Worm (Caenorhabditis elegans) whole organism, L2 larva: ENCODE results near the gene msp-38.
A peak's percentile ranks its signal among the peaks of the same experiment; 100 is the strongest.

Experiments
- C34F6.9 ChIP-seq: fragments of 150-350 bp; optimal IDR thresholded peaks from 2 replicates; lab custom pipeline; 2014; ENCODE audit warnings: missing biosample characterization, missing genetic modification characterization
- F13H6.1 ChIP-seq: sonication (generic microtip); optimal IDR thresholded peaks from 2 replicates; lab custom pipeline; 2016; ENCODE audit warnings: missing genetic modification characterization, missing compliant biosample characterization
- R02D3.7 ChIP-seq: fragments of 150-350 bp; optimal IDR thresholded peaks from 2 replicates; lab custom pipeline; 2014; ENCODE audit warnings: missing biosample characterization, missing genetic modification characterization
- ZK546.5 ChIP-seq: sonication (generic microtip); optimal IDR thresholded peaks from 2 replicates; lab custom pipeline; 2017; ENCODE audit warnings: missing biosample characterization, missing genetic modification characterization
- alr-1 ChIP-seq: fragments of 150-350 bp; optimal IDR thresholded peaks from 2 replicates; lab custom pipeline; 2014; ENCODE audit warnings: missing biosample characterization, missing genetic modification characterization
- aly-2 ChIP-seq: fragments of 150-350 bp; optimal IDR thresholded peaks from 2 replicates; lab custom pipeline; 2014; ENCODE audit warnings: missing biosample characterization, missing genetic modification characterization
- ama-1 ChIP-seq: fragments of 150-350 bp; optimal IDR thresholded peaks from 2 replicates; lab custom pipeline; 2018; ENCODE audit warnings: inconsistent platforms
- blmp-1 ChIP-seq: sonication (generic microtip); optimal IDR thresholded peaks from 2 replicates; lab custom pipeline; 2017; ENCODE audit warnings: missing genetic modification characterization, mild to moderate bottlenecking, missing compliant biosample characterization, antibody characterized with exemption, moderate library complexity; ENCODE audit not compliant: insufficient read depth
- ceh-16 ChIP-seq: fragments of 150-350 bp; optimal IDR thresholded peaks from 2 replicates; lab custom pipeline; 2014; ENCODE audit warnings: missing biosample characterization, missing genetic modification characterization
- ceh-82 ChIP-seq: fragments of 150-350 bp; optimal IDR thresholded peaks from 2 replicates; lab custom pipeline; 2014; ENCODE audit warnings: missing biosample characterization, missing genetic modification characterization
- crh-2 ChIP-seq: sonication (generic microtip); optimal IDR thresholded peaks from 2 replicates; lab custom pipeline; 2017; ENCODE audit warnings: missing biosample characterization, missing genetic modification characterization
- dmd-4 ChIP-seq: sonication (generic microtip); optimal IDR thresholded peaks from 2 replicates; lab custom pipeline; 2017; ENCODE audit warnings: missing biosample characterization, missing genetic modification characterization
- egl-27 ChIP-seq: sonication (generic microtip); optimal IDR thresholded peaks from 3 replicates; lab custom pipeline; 2017; ENCODE audit warnings: missing biosample characterization, missing genetic modification reagents, missing genetic modification characterization
- elt-1 ChIP-seq: fragments of 150-350 bp; optimal IDR thresholded peaks from 2 replicates; lab custom pipeline; 2014; ENCODE audit warnings: missing biosample characterization, missing genetic modification characterization
- elt-3 ChIP-seq: sonication (generic microtip); optimal IDR thresholded peaks from 2 replicates; lab custom pipeline; 2017; ENCODE audit warnings: missing biosample characterization, missing genetic modification characterization
- fos-1 ChIP-seq: fragments of 150-350 bp; optimal IDR thresholded peaks from 2 replicates; lab custom pipeline; 2014; ENCODE audit warnings: missing biosample characterization, missing genetic modification characterization
- gmeb-1 ChIP-seq: fragments of 150-350 bp; optimal IDR thresholded peaks from 2 replicates; lab custom pipeline; 2014; ENCODE audit warnings: missing biosample characterization, missing genetic modification characterization
- lin-11 ChIP-seq: fragments of 150-350 bp; sonication (generic microtip); optimal IDR thresholded peaks from 2 replicates; lab custom pipeline; 2014; ENCODE audit warnings: missing biosample characterization, missing genetic modification characterization, inconsistent platforms, mixed read lengths
- lin-13 ChIP-seq: fragments of 150-350 bp; optimal IDR thresholded peaks from 2 replicates; lab custom pipeline; 2014; ENCODE audit warnings: missing biosample characterization, missing genetic modification reagents, missing genetic modification characterization
- lin-39 ChIP-seq: fragments of 150-350 bp; optimal IDR thresholded peaks from 2 replicates; lab custom pipeline; 2014; ENCODE audit warnings: missing biosample characterization, missing genetic modification reagents, missing genetic modification characterization
- lsy-2 ChIP-seq, 2 experiments: fragments of 150-350 bp in 1 of 2; sonication (generic microtip) in 1 of 2; optimal IDR thresholded peaks; 2 replicates each; lab custom pipeline; 2014 to 2017; ENCODE audit warnings: missing biosample characterization in 2 of 2, missing genetic modification characterization in 2 of 2
- mab-5 ChIP-seq: fragments of 150-350 bp; optimal IDR thresholded peaks from 2 replicates; lab custom pipeline; 2014; ENCODE audit warnings: missing biosample characterization, missing genetic modification characterization
- mbf-1 ChIP-seq: sonication (generic microtip); optimal IDR thresholded peaks from 2 replicates; lab custom pipeline; 2017; ENCODE audit warnings: missing biosample characterization, missing genetic modification characterization
- mdl-1 ChIP-seq, 2 experiments: fragments of 150-350 bp in 1 of 2; sonication (generic microtip) in 1 of 2; optimal IDR thresholded peaks; 2 replicates each; lab custom pipeline; 2017; ENCODE audit warnings: missing biosample characterization in 2 of 2, missing genetic modification characterization in 2 of 2
- nhr-10 ChIP-seq: sonication (generic microtip); optimal IDR thresholded peaks from 2 replicates; lab custom pipeline; 2017; ENCODE audit warnings: missing biosample characterization, missing genetic modification characterization
- nhr-11 ChIP-seq: fragments of 150-350 bp; optimal IDR thresholded peaks from 2 replicates; lab custom pipeline; 2014; ENCODE audit warnings: missing biosample characterization, missing genetic modification characterization
- nhr-12 ChIP-seq: fragments of 150-350 bp; optimal IDR thresholded peaks from 2 replicates; lab custom pipeline; 2014; ENCODE audit warnings: missing biosample characterization, missing genetic modification characterization
- nhr-129 ChIP-seq: fragments of 150-350 bp; optimal IDR thresholded peaks from 2 replicates; lab custom pipeline; 2014; ENCODE audit warnings: missing biosample characterization, missing genetic modification characterization
- nhr-21 ChIP-seq: fragments of 150-350 bp; optimal IDR thresholded peaks from 2 replicates; lab custom pipeline; 2014; ENCODE audit warnings: missing biosample characterization, missing genetic modification characterization
- nhr-23 ChIP-seq: fragments of 150-350 bp; optimal IDR thresholded peaks from 2 replicates; lab custom pipeline; 2014; ENCODE audit warnings: missing biosample characterization, missing genetic modification reagents, missing genetic modification characterization
- nhr-237 ChIP-seq: fragments of 150-350 bp; optimal IDR thresholded peaks from 2 replicates; lab custom pipeline; 2014; ENCODE audit warnings: missing biosample characterization, missing genetic modification characterization
- nhr-25 ChIP-seq: fragments of 150-350 bp; sonication (generic microtip); optimal IDR thresholded peaks from 3 replicates; lab custom pipeline; 2014; ENCODE audit warnings: missing biosample characterization, missing genetic modification characterization
- nhr-6 ChIP-seq: fragments of 150-350 bp; optimal IDR thresholded peaks from 2 replicates; lab custom pipeline; 2014; ENCODE audit warnings: missing biosample characterization, missing genetic modification characterization
- nhr-77 ChIP-seq: fragments of 150-350 bp; optimal IDR thresholded peaks from 2 replicates; lab custom pipeline; 2014; ENCODE audit warnings: missing biosample characterization, missing genetic modification characterization
- peb-1 ChIP-seq: fragments of 150-350 bp; optimal IDR thresholded peaks from 2 replicates; lab custom pipeline; 2014; ENCODE audit warnings: missing biosample characterization, missing genetic modification characterization
- sem-4 ChIP-seq: fragments of 150-350 bp; optimal IDR thresholded peaks from 2 replicates; lab custom pipeline; 2014; ENCODE audit warnings: missing biosample characterization, missing genetic modification reagents, missing genetic modification characterization
- skn-1 ChIP-seq: sonication (generic microtip); optimal IDR thresholded peaks from 2 replicates; lab custom pipeline; 2017; ENCODE audit warnings: missing biosample characterization, missing genetic modification characterization
- sma-3 ChIP-seq: sonication (generic microtip); optimal IDR thresholded peaks from 2 replicates; lab custom pipeline; 2016; ENCODE audit warnings: missing genetic modification reagents, missing genetic modification characterization, missing compliant biosample characterization
- sma-9 ChIP-seq, 2 experiments: fragments of 150-350 bp in 1 of 2; sonication (generic microtip) in 1 of 2; optimal IDR thresholded peaks; 2 replicates each; lab custom pipeline; 2014 to 2016; ENCODE audit warnings: missing genetic modification characterization in 2 of 2, mild to moderate bottlenecking in 1 of 2, missing biosample characterization in 1 of 2, missing compliant biosample characterization in 1 of 2, missing genetic modification reagents in 1 of 2, moderate library complexity in 1 of 2
- snpc-4 ChIP-seq: fragments of 150-350 bp; optimal IDR thresholded peaks from 2 replicates; lab custom pipeline; 2014; ENCODE audit warnings: missing biosample characterization, missing genetic modification characterization
- unc-39 ChIP-seq: fragments of 150-350 bp; optimal IDR thresholded peaks from 2 replicates; lab custom pipeline; 2014; ENCODE audit warnings: missing biosample characterization, missing genetic modification characterization
- unc-55 ChIP-seq: fragments of 150-350 bp; sonication (generic microtip); optimal IDR thresholded peaks from 3 replicates; lab custom pipeline; 2014; ENCODE audit warnings: missing biosample characterization, missing genetic modification reagents, missing genetic modification characterization
- unc-62 ChIP-seq: fragments of 150-350 bp; optimal IDR thresholded peaks from 2 replicates; lab custom pipeline; 2014; ENCODE audit warnings: missing biosample characterization, missing genetic modification reagents, missing genetic modification characterization
- ztf-1 ChIP-seq: fragments of 200-800 bp; sonication (Bioruptor generic); conservative IDR thresholded peaks from 2 replicates; pipeline ENCODE4 v1.3.6; 2022; ENCODE audit warnings: missing genetic modification characterization, missing compliant biosample characterization
- ztf-11 ChIP-seq: sonication (generic microtip); optimal IDR thresholded peaks from 2 replicates; lab custom pipeline; 2017; ENCODE audit warnings: missing biosample characterization, missing genetic modification characterization
- ztf-4 ChIP-seq: fragments of 150-350 bp; optimal IDR thresholded peaks from 2 replicates; lab custom pipeline; 2014; ENCODE audit warnings: missing biosample characterization, missing genetic modification characterization

Gene msp-38

ce11 chrIV:10153479-10153878, 9.9 kb upstream of the msp-38 start:
- TF ChIP-seq F13H6.1 = no peak
- no peak for TF ChIP-seq ztf-11 (tag; lab: Kevin White, UChicago)
- TF ChIP-seq fos-1 (tag; lab: Kevin White, UChicago) = no peak
- TF ChIP-seq nhr-11 = no peak
- no peak for TF ChIP-seq nhr-6 (tag; lab: Kevin White, UChicago)
- no peak for TF ChIP-seq aly-2
- TF ChIP-seq unc-62 = no peak
- no peak for TF ChIP-seq lin-39 (tag; lab: Kevin White, UChicago)
- no peak for TF ChIP-seq elt-1 (tag; lab: Kevin White, UChicago)
- TF ChIP-seq mbf-1 (tag; lab: Kevin White, UChicago) = no peak
- TF ChIP-seq crh-2 (tag; lab: Kevin White, UChicago) = no peak
- TF ChIP-seq sma-3 (GFP tag; lab: Kevin White, UChicago) = no peak
- no peak for TF ChIP-seq lsy-2 (tag; optimal IDR thresholded peaks at IDR 0.05; lab: Kevin White, UChicago)
- no peak for TF ChIP-seq unc-55 (GFP tag; lab: Kevin White, UChicago)
- TF ChIP-seq nhr-23 (tag; lab: Kevin White, UChicago) = no peak
- TF ChIP-seq nhr-25 (tag; lab: Kevin White, UChicago) = no peak
- TF ChIP-seq mab-5 (tag; lab: Kevin White, UChicago) = no peak
- TF ChIP-seq gmeb-1 (tag; lab: Kevin White, UChicago) = no peak

DNA sequence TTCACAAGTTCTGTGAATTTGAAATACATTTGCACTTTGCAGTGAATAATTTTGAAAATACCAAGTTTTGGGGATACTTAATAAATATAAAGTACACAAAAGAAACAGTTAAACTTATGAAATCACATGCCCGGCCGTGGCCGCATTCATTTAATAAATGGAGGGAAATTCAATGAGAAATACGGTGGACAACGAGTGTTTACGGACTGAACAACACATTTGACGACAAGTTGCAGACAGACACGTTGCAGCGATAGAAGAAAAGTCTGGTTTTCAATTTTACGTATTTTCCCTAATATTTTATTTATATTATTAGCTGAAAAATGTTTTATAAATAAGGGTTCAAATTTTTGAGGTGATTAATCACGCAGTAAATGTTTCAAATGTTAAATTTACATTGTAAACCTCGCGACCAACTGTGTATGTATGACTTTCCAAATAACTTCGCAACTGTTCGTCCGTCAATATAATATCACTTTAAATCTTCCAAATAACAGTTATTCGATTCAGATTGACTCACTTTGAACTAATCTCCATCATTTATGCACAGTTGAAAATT, 8.0 kb upstream of the msp-38 start, which contains the start of gene copg-1:
copg-1 (plus strand) TSS at position 509 of the 559 bp plus-strand sequence.
- no peak for TF ChIP-seq mab-5 (tag; lab: Kevin White, UChicago)
- TF ChIP-seq nhr-12 (tag; lab: Kevin White, UChicago) = no peak
- TF ChIP-seq nhr-129 (tag; lab: Kevin White, UChicago) = peak; percentile 43
- peak; percentile 97 for TF ChIP-seq crh-2 (tag; lab: Kevin White, UChicago)
- TF ChIP-seq lin-13 (GFP tag; lab: Kevin White, UChicago) = peak; percentile 57
- TF ChIP-seq lin-11 = no peak
- no peak for TF ChIP-seq ztf-1
- TF ChIP-seq nhr-77 (tag; lab: Kevin White, UChicago) = no peak
- TF ChIP-seq ztf-4 (tag; lab: Kevin White, UChicago) = no peak
- TF ChIP-seq alr-1 (tag; lab: Kevin White, UChicago) = no peak
- TF ChIP-seq dmd-4 (tag; lab: Kevin White, UChicago) = no peak
- TF ChIP-seq F13H6.1 = peak; percentile 25
- TF ChIP-seq blmp-1 = no peak
- TF ChIP-seq ceh-16 (tag; lab: Kevin White, UChicago) = no peak
- peak; percentile 5 for TF ChIP-seq fos-1 (tag; lab: Kevin White, UChicago)
- TF ChIP-seq nhr-23 (tag; lab: Kevin White, UChicago) = no peak
- TF ChIP-seq ama-1 = no peak
- no peak for TF ChIP-seq skn-1
- TF ChIP-seq peb-1 (tag; lab: Kevin White, UChicago) = no peak
- peak; percentile 78 to 96 for TF ChIP-seq lsy-2 (tag; optimal IDR thresholded peaks at IDR 0.05; lab: Kevin White, UChicago)
- no peak for TF ChIP-seq sem-4 (tag; lab: Kevin White, UChicago)
- no peak for TF ChIP-seq egl-27
- TF ChIP-seq C34F6.9 (tag; lab: Kevin White, UChicago) = peak; percentile 75
- TF ChIP-seq mdl-1 (tag; optimal IDR thresholded peaks at IDR 0.05; lab: Kevin White, UChicago) = no peak
- no peak for TF ChIP-seq elt-1 (tag; lab: Kevin White, UChicago)
- peak; percentile 22 for TF ChIP-seq sma-3 (GFP tag; lab: Kevin White, UChicago)
- TF ChIP-seq nhr-10 = no peak
- no peak for TF ChIP-seq ztf-11 (tag; lab: Kevin White, UChicago)
- TF ChIP-seq nhr-6 (tag; lab: Kevin White, UChicago) = no peak
- no peak for TF ChIP-seq ZK546.5 (tag; lab: Kevin White, UChicago)
- peak; percentile 58 for TF ChIP-seq gmeb-1 (tag; lab: Kevin White, UChicago)
- TF ChIP-seq aly-2 = no peak
- TF ChIP-seq unc-62 = no peak
- no peak for TF ChIP-seq ceh-82 (tag; lab: Kevin White, UChicago)
- TF ChIP-seq R02D3.7 = no peak
- TF ChIP-seq nhr-237 (tag; lab: Kevin White, UChicago) = no peak
- TF ChIP-seq nhr-25 (tag; lab: Kevin White, UChicago) = peak; percentile 35
- peak; percentile 73 for TF ChIP-seq unc-55 (GFP tag; lab: Kevin White, UChicago)
- TF ChIP-seq lin-39 (tag; lab: Kevin White, UChicago) = no peak
- TF ChIP-seq sma-9 (GFP tag; optimal IDR thresholded peaks at IDR 0.05; lab: Kevin White, UChicago) = peak; percentile 69
- no peak for TF ChIP-seq sma-9 (tag; optimal IDR thresholded peaks at IDR 0.05; lab: Kevin White, UChicago)
- TF ChIP-seq elt-3 (tag; lab: Kevin White, UChicago) = no peak
- no peak for TF ChIP-seq nhr-21
- TF ChIP-seq unc-39 (tag; lab: Kevin White, UChicago) = no peak
- TF ChIP-seq snpc-4 (tag; lab: Kevin White, UChicago) = no peak
